Worm (Caenorhabditis elegans): ENCODE data around the gene pgph-2.

DNA sequence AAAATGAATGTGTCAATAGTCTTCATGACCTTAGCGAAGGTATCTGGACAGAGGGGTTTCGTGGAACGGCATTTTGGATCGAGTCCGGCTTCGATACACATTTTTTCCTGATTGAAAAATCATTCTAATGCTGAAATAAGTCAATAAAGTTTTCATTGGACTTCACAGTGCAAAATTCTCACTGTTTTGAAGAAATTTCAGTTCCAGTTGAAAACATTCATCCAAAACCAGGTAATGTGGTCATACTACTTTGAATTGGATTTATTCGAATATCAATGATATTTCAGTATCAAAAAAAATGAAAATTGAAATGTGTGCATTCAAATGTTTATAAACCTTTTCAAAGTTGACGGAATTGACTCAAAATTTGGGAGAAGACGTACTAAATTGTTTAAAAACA, 11.5 kb upstream of the pgph-2 start, which contains the start of gene pgph-1:
- no peak for TF ChIP-seq lin-15B (tag; optimal IDR thresholded peaks at IDR 0.05)
- no peak for TF ChIP-seq nhr-25 (tag; optimal IDR thresholded peaks at IDR 0.05)
- TF ChIP-seq ztf-11 (tag; optimal IDR thresholded peaks at IDR 0.05) = no peak
- no peak for TF ChIP-seq aly-2 (tag; optimal IDR thresholded peaks at IDR 0.05)
- TF ChIP-seq zag-1 (tag; optimal IDR thresholded peaks at IDR 0.05) = no peak
- no peak for TF ChIP-seq lin-39 (tag; optimal IDR thresholded peaks at IDR 0.05)
- no peak for TF ChIP-seq skn-1 (tag; optimal IDR thresholded peaks at IDR 0.05)
- TF ChIP-seq nhr-28 (tag; optimal IDR thresholded peaks at IDR 0.05) = no peak
- no peak for TF ChIP-seq R02D3.7 (tag; optimal IDR thresholded peaks at IDR 0.05)
- no peak for TF ChIP-seq tbx-2 (tag; optimal IDR thresholded peaks at IDR 0.05)
- TF ChIP-seq pha-4 (tag; optimal IDR thresholded peaks at IDR 0.05) = no peak
- no peak for TF ChIP-seq nhr-237 (tag; optimal IDR thresholded peaks at IDR 0.05)
- no peak for TF ChIP-seq eor-1 (tag; optimal IDR thresholded peaks at IDR 0.05)

All from whole organism, L3 larva.